Worm (Caenorhabditis elegans) whole organism, L4 larva: ENCODE data around the gene ace-3.

Experiments
- D1046.2 ChIP-seq: fragments of 200-800 bp; sonication (Bioruptor generic); IDR thresholded peaks from 2 replicates; pipeline ENCODE4 v1.3.6; 2022; ENCODE audit warnings: missing genetic modification characterization, missing compliant biosample characterization
- T26A8.4 ChIP-seq: fragments of 200-800 bp; sonication (Bioruptor generic); IDR thresholded peaks from 2 replicates; pipeline ENCODE4 v1.3.6; 2022; ENCODE audit warnings: missing genetic modification characterization, missing compliant biosample characterization
- Y105C5A.15 ChIP-seq: fragments of 200-800 bp; sonication (Bioruptor generic); IDR thresholded peaks from 2 replicates; pipeline ENCODE4 v1.3.6; 2022; ENCODE audit warnings: missing genetic modification characterization, missing compliant biosample characterization
- ZK337.2 ChIP-seq: fragments of 200-800 bp; sonication (Bioruptor generic); IDR thresholded peaks from 2 replicates; pipeline ENCODE4 v1.3.6; 2022; ENCODE audit warnings: missing genetic modification reagents, missing genetic modification characterization, missing compliant biosample characterization
- aha-1 ChIP-seq: fragments of 150-350 bp; peaks from one replicate; lab custom pipeline; 2014; ENCODE audit warnings: missing biosample characterization, missing genetic modification characterization
- ama-1 ChIP-seq: fragments of 150-350 bp; optimal IDR thresholded peaks from 2 replicates; lab custom pipeline; 2014; ENCODE audit warnings: inconsistent platforms, mixed read lengths
- arid-1 ChIP-seq: fragments of 200-800 bp; sonication (Bioruptor generic); conservative IDR thresholded peaks from 2 replicates; pipeline ENCODE4 v1.3.6; 2022; ENCODE audit warnings: missing genetic modification reagents, missing genetic modification characterization, missing compliant biosample characterization
- attf-4 ChIP-seq: sonication (generic microtip); optimal IDR thresholded peaks from 3 replicates; lab custom pipeline; 2017; ENCODE audit warnings: missing biosample characterization, missing genetic modification characterization
- ceh-20 ChIP-seq: fragments of 200-800 bp; sonication (Bioruptor generic); IDR thresholded peaks from 2 replicates; pipeline ENCODE4 v1.3.6; 2022; ENCODE audit warnings: missing genetic modification reagents, missing genetic modification characterization, missing compliant biosample characterization
- ceh-28 ChIP-seq: fragments of 150-350 bp; optimal IDR thresholded peaks from 2 replicates; lab custom pipeline; 2014; ENCODE audit warnings: missing biosample characterization, missing genetic modification reagents, missing genetic modification characterization
- ceh-44 ChIP-seq: fragments of 200-800 bp; sonication (Bioruptor generic); IDR thresholded peaks from 2 replicates; pipeline ENCODE4 v1.3.6; 2022; ENCODE audit warnings: missing genetic modification reagents, missing genetic modification characterization, missing compliant biosample characterization
- ceh-62 ChIP-seq: sonication (generic microtip); optimal IDR thresholded peaks from 2 replicates; lab custom pipeline; 2017; ENCODE audit warnings: missing biosample characterization, missing genetic modification characterization
- ces-1 ChIP-seq: fragments of 150-350 bp; sonication (generic microtip); optimal IDR thresholded peaks from 4 replicates; lab custom pipeline; 2014; ENCODE audit warnings: missing biosample characterization, missing genetic modification reagents, missing genetic modification characterization
- ctbp-1 ChIP-seq: fragments of 200-800 bp; sonication (Bioruptor generic); IDR thresholded peaks from 2 replicates; pipeline ENCODE4 v1.3.6; 2022; ENCODE audit warnings: missing genetic modification reagents, missing genetic modification characterization, missing compliant biosample characterization
- daf-12 ChIP-seq: fragments of 150-350 bp; optimal IDR thresholded peaks from 2 replicates; lab custom pipeline; 2014; ENCODE audit warnings: missing biosample characterization, missing genetic modification reagents, missing genetic modification characterization
- daf-16 ChIP-seq, 3 experiments: sonication (generic microtip); optimal IDR thresholded peaks; 2 replicates each; lab custom pipeline; 2016 to 2017; ENCODE audit warnings: missing genetic modification characterization in 3 of 3, missing genetic modification reagents in 3 of 3, mild to moderate bottlenecking in 2 of 3, missing compliant biosample characterization in 2 of 3, missing biosample characterization in 1 of 3, moderate library complexity in 1 of 3
- daf-19 ChIP-seq: fragments of 200-800 bp; sonication (Bioruptor generic); conservative IDR thresholded peaks from 2 replicates; pipeline ENCODE4 v1.3.6; 2022; ENCODE audit warnings: missing genetic modification characterization, missing compliant biosample characterization
- daf-8 ChIP-seq: fragments of 200-800 bp; sonication (Bioruptor generic); IDR thresholded peaks from 2 replicates; pipeline ENCODE4 v1.3.6; 2022; ENCODE audit warnings: missing genetic modification characterization, missing compliant biosample characterization
- dmd-6 ChIP-seq: fragments of 200-800 bp; sonication (Bioruptor generic); IDR thresholded peaks from 2 replicates; pipeline ENCODE4 v1.3.6; 2022; ENCODE audit warnings: missing genetic modification reagents, missing genetic modification characterization, missing compliant biosample characterization
- dpl-1 ChIP-seq: fragments of 150-350 bp; optimal IDR thresholded peaks from 2 replicates; lab custom pipeline; 2014; ENCODE audit warnings: missing biosample characterization, missing genetic modification reagents, missing genetic modification characterization
- fkh-10 ChIP-seq: fragments of 150-350 bp; optimal IDR thresholded peaks from 2 replicates; lab custom pipeline; 2014; ENCODE audit warnings: missing biosample characterization, missing genetic modification reagents, missing genetic modification characterization
- fos-1 ChIP-seq: fragments of 150-350 bp; optimal IDR thresholded peaks from 2 replicates; lab custom pipeline; 2014; ENCODE audit warnings: missing biosample characterization, missing genetic modification characterization
- hif-1 ChIP-seq, 2 experiments: sonication (generic microtip); optimal IDR thresholded peaks; 2 replicates each; lab custom pipeline; 2016 to 2017; ENCODE audit warnings: missing compliant biosample characterization in 2 of 2, missing genetic modification characterization in 2 of 2, missing genetic modification reagents in 2 of 2, missing genotype in 2 of 2, mild to moderate bottlenecking in 1 of 2
- hlh-30 ChIP-seq: sonication (generic microtip); optimal IDR thresholded peaks from 2 replicates; lab custom pipeline; 2017; ENCODE audit warnings: antibody characterized with exemption, mild to moderate bottlenecking, missing genetic modification characterization, missing compliant biosample characterization; ENCODE audit not compliant: insufficient read depth
- lim-7 ChIP-seq: fragments of 200-800 bp; sonication (Bioruptor generic); IDR thresholded peaks from 2 replicates; pipeline ENCODE4 v1.3.6; 2022; ENCODE audit warnings: missing genetic modification characterization, missing compliant biosample characterization
- lin-13 ChIP-seq: fragments of 150-350 bp; optimal IDR thresholded peaks from 2 replicates; lab custom pipeline; 2014; ENCODE audit warnings: missing biosample characterization, missing genetic modification reagents, missing genetic modification characterization
- lin-29 ChIP-seq: fragments of 200-800 bp; sonication (Bioruptor generic); IDR thresholded peaks from 2 replicates; pipeline ENCODE4 v1.3.6; 2022; ENCODE audit warnings: missing genetic modification reagents, missing genetic modification characterization, missing compliant biosample characterization
- lin-38 ChIP-seq: fragments of 200-800 bp; sonication (Bioruptor generic); IDR thresholded peaks from 2 replicates; pipeline ENCODE4 v1.3.6; 2022; ENCODE audit warnings: missing genetic modification reagents, missing genetic modification characterization, missing compliant biosample characterization
- lir-3 ChIP-seq: sonication (generic microtip); optimal IDR thresholded peaks from 2 replicates; lab custom pipeline; 2016; ENCODE audit warnings: mild to moderate bottlenecking, missing genetic modification characterization, missing compliant biosample characterization
- madf-5 ChIP-seq, 2 experiments: fragments of 200-800 bp; sonication (Bioruptor generic); IDR thresholded peaks; 2 replicates each; pipeline ENCODE4 v1.3.6; 2022; ENCODE audit warnings: missing compliant biosample characterization in 2 of 2, missing genetic modification characterization in 2 of 2
- madf-9 ChIP-seq: fragments of 200-800 bp; sonication (Bioruptor generic); conservative IDR thresholded peaks from 2 replicates; pipeline ENCODE4 v1.3.6; 2022; ENCODE audit warnings: missing genetic modification reagents, missing genetic modification characterization, missing compliant biosample characterization
- mxl-2 ChIP-seq: fragments of 200-800 bp; sonication (Bioruptor generic); conservative IDR thresholded peaks from 2 replicates; pipeline ENCODE4 v1.3.6; 2022; ENCODE audit warnings: missing genetic modification reagents, missing genetic modification characterization, missing compliant biosample characterization
- mxl-3 ChIP-seq: fragments of 200-800 bp; sonication (Bioruptor generic); optimal IDR thresholded peaks from 2 replicates; lab custom pipeline; 2018; ENCODE audit warnings: mild to moderate bottlenecking, missing genetic modification characterization, missing compliant biosample characterization
- nhr-10 ChIP-seq: fragments of 150-350 bp; optimal IDR thresholded peaks from 2 replicates; lab custom pipeline; 2014; ENCODE audit warnings: missing biosample characterization, missing genetic modification characterization
- nhr-11 ChIP-seq: fragments of 150-350 bp; optimal IDR thresholded peaks from 2 replicates; lab custom pipeline; 2014; ENCODE audit warnings: missing biosample characterization, missing genetic modification characterization
- nhr-25 ChIP-seq: sonication (generic microtip); optimal IDR thresholded peaks from 2 replicates; lab custom pipeline; 2017; ENCODE audit warnings: missing genetic modification characterization, mild to moderate bottlenecking, missing compliant biosample characterization, antibody characterized with exemption, moderate library complexity, borderline replicate concordance; ENCODE audit not compliant: insufficient read depth
- nhr-28 ChIP-seq: fragments of 150-350 bp; optimal IDR thresholded peaks from 2 replicates; lab custom pipeline; 2014; ENCODE audit warnings: missing biosample characterization, missing genetic modification characterization
- nhr-77 ChIP-seq: fragments of 150-350 bp; optimal IDR thresholded peaks from 2 replicates; lab custom pipeline; 2014; ENCODE audit warnings: missing biosample characterization, missing genetic modification characterization
- pqm-1 ChIP-seq: sonication (generic microtip); optimal IDR thresholded peaks from 2 replicates; lab custom pipeline; 2017; ENCODE audit warnings: missing biosample characterization, missing genetic modification characterization
- rbr-2 ChIP-seq: sonication (generic microtip); optimal IDR thresholded peaks from 2 replicates; lab custom pipeline; 2016; ENCODE audit warnings: missing genotype, missing genetic modification characterization, missing compliant biosample characterization
- saeg-2 ChIP-seq: fragments of 200-800 bp; sonication (Bioruptor generic); IDR thresholded peaks from 2 replicates; pipeline ENCODE4 v1.3.6; 2022; ENCODE audit warnings: missing genetic modification reagents, missing genetic modification characterization, missing compliant biosample characterization
- sdz-12 ChIP-seq: fragments of 200-800 bp; sonication (Bioruptor generic); optimal IDR thresholded peaks from 2 replicates; lab custom pipeline; 2018; ENCODE audit warnings: mild to moderate bottlenecking, missing genetic modification characterization, missing compliant biosample characterization
- snpc-4 ChIP-seq: fragments of 150-350 bp; optimal IDR thresholded peaks from 2 replicates; lab custom pipeline; 2014; ENCODE audit warnings: missing biosample characterization, missing genetic modification characterization
- unc-39 ChIP-seq: sonication (generic microtip); optimal IDR thresholded peaks from 2 replicates; lab custom pipeline; 2017; ENCODE audit warnings: missing biosample characterization, missing genetic modification characterization
- unc-62 ChIP-seq, 3 experiments: fragments of 150-350 bp in 1 of 3; sonication (generic microtip); optimal IDR thresholded peaks in 2 of 3; peaks in 1 of 3; 1 replicate in 1 of 3; 2 replicates in 2 of 3; lab custom pipeline; 2014 to 2017; ENCODE audit warnings: missing biosample characterization in 3 of 3, missing genetic modification characterization in 3 of 3, missing genetic modification reagents in 3 of 3, missing genotype in 1 of 3
- vab-7 ChIP-seq: fragments of 200-800 bp; sonication (Bioruptor generic); IDR thresholded peaks from 2 replicates; pipeline ENCODE4 v1.3.6; 2022; ENCODE audit warnings: missing genetic modification reagents, missing genetic modification characterization, missing compliant biosample characterization
- zag-1 ChIP-seq: fragments of 150-350 bp; optimal IDR thresholded peaks from 2 replicates; lab custom pipeline; 2014; ENCODE audit warnings: missing biosample characterization, missing genetic modification characterization
- zfp-3 ChIP-seq: fragments of 200-800 bp; sonication (Bioruptor generic); conservative IDR thresholded peaks from 2 replicates; pipeline ENCODE4 v1.3.6; 2022; ENCODE audit warnings: missing genetic modification reagents, missing genetic modification characterization, missing compliant biosample characterization
- zip-2 ChIP-seq: fragments of 150-350 bp; optimal IDR thresholded peaks from 2 replicates; lab custom pipeline; 2014; ENCODE audit warnings: missing biosample characterization, missing genetic modification characterization
- ztf-11 ChIP-seq: fragments of 150-350 bp; optimal IDR thresholded peaks from 2 replicates; lab custom pipeline; 2014; ENCODE audit warnings: missing biosample characterization, missing genetic modification characterization
- ztf-7 ChIP-seq: fragments of 150-350 bp; optimal IDR thresholded peaks from 2 replicates; lab custom pipeline; 2014; ENCODE audit warnings: missing biosample characterization, missing genetic modification characterization

ace-3 gene

DNA sequence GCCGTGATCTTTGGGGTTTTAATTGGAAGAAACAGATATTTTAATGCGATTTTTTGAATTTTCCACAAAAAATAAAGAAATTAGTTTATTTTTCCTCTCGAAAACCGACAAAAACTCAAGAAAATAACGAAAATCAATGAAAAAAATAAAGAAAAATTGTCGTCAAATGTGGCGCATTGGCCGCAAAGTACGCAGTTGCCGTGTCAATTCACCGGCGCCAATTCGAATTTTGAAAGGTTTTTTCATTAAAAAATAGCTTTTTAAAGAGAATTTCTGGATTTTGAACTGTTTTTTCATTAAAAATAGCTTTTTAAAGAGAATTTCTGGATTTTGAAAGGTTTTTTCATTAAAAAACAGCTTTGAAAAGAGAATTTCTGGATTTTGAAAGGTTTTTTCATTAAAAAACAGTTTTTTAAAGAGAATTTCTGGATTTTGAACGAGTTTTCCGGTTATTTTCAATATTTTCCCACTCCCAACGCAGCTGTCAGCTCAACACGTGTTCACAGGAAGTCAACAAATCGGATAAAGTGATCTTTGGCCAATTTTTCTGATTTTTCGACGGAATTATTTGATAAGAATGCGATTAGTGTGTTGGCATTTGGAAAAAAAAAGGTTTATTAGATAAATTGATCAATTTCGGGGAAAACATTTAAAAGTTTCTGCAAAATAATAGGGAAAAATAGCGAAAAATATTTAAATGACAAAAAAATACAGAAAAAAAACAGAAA, 29.1 kb downstream of the ace-3 start:
- TF ChIP-seq hlh-30 (no peak), lin-38 (GFP tag; lab: Robert Waterston, UW) (peak; percentile 26), nhr-10 (tag; lab: Kevin White, UChicago) (no peak), nhr-77 (tag; lab: Kevin White, UChicago) (no peak), vab-7 (GFP tag; lab: Robert Waterston, UW) (no peak), rbr-2 (tag; lab: Kevin White, UChicago) (no peak), zag-1 (no peak), dmd-6 (GFP tag; lab: Robert Waterston, UW) (peak; percentile 33; the same call in 1 of the 2 replicates), ZK337.2 (GFP tag; lab: Robert Waterston, UW) (no peak), madf-5 (GFP tag; IDR thresholded peaks at IDR 0.05; lab: Robert Waterston, UW) (no peak), sdz-12 (no peak), ceh-20 (no peak), ceh-28 (tag; lab: Kevin White, UChicago) (no peak), mxl-3 (GFP tag; lab: Kevin White, UChicago) (peak; percentile 53), ceh-62 (tag; lab: Kevin White, UChicago) (no peak), unc-62 (GFP tag; optimal IDR thresholded peaks at IDR 0.05 in 1 of 2; lab: Kevin White, UChicago) (no peak), unc-62 (tag; optimal IDR thresholded peaks at IDR 0.05; lab: Kevin White, UChicago) (no peak), ztf-7 (tag; lab: Kevin White, UChicago) (no peak), dpl-1 (GFP tag; lab: Kevin White, UChicago) (peak; percentile 46), ces-1 (GFP tag; lab: Kevin White, UChicago) (no peak), hif-1 (tag; optimal IDR thresholded peaks at IDR 0.05; lab: Kevin White, UChicago) (no peak), saeg-2 (GFP tag; lab: Robert Waterston, UW) (no peak), nhr-25 (no peak), snpc-4 (no peak), fkh-10 (no peak), ctbp-1 (GFP tag; lab: Robert Waterston, UW) (no peak), lin-29 (no peak), arid-1 (GFP tag; lab: Robert Waterston, UW) (no peak), D1046.2 (GFP tag; lab: Robert Waterston, UW) (no peak), daf-8 (GFP tag; lab: Robert Waterston, UW) (no peak), ztf-11 (tag; lab: Kevin White, UChicago) (no peak), nhr-28 (no peak), nhr-11 (tag; lab: Kevin White, UChicago) (no peak), daf-12 (tag; lab: Kevin White, UChicago) (no peak), ceh-44 (GFP tag; lab: Robert Waterston, UW) (no peak), fos-1 (tag; lab: Kevin White, UChicago) (no peak), mxl-2 (no peak), madf-9 (GFP tag; lab: Robert Waterston, UW) (no peak), lin-13 (GFP tag; lab: Kevin White, UChicago) (no peak), daf-16 (GFP tag; optimal IDR thresholded peaks at IDR 0.05; lab: Kevin White, UChicago) (no peak), daf-16 (tag; optimal IDR thresholded peaks at IDR 0.05; lab: Kevin White, UChicago) (peak; percentile 35), T26A8.4 (GFP tag; lab: Robert Waterston, UW) (no peak), aha-1 (tag; lab: Kevin White, UChicago) (peak; percentile 53), ama-1 (peak; percentile 24), zip-2 (tag; lab: Kevin White, UChicago) (no peak), lim-7 (GFP tag; lab: Robert Waterston, UW) (no peak), unc-39 (tag; lab: Kevin White, UChicago) (no peak), Y105C5A.15 (GFP tag; lab: Robert Waterston, UW) (no peak), pqm-1 (tag; lab: Kevin White, UChicago) (no peak), zfp-3 (no peak), daf-19 (GFP tag; lab: Robert Waterston, UW) (no peak), lir-3 (no peak), attf-4 (no peak)
